Worm (Caenorhabditis elegans): ENCODE measurements around the gene C17G10.7.

DNA sequence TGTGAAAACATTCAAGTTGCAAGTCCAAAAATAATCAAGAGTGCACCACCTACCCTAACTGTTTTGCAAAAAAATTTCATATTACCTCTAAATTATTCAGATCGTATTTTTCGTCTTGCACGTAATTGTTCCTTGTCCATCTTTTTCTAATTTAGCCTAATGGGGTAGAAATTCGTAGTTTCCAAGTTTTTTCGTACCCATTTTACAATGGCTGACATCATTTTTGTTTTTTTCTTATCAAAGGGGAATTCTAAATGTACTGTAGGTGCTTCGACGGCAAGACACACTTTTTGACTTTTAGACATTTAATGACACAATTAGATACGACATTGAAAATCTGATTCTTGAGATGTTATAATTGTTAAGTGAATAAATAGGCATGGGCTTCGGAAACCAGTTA is 3.2 kb downstream of the C17G10.7 start:
- no peak for TF ChIP-seq crh-2 (tag; optimal IDR thresholded peaks at IDR 0.05)
- TF ChIP-seq mab-5 (tag; optimal IDR thresholded peaks at IDR 0.05): no peak
- no peak for TF ChIP-seq C34F6.9 (tag; optimal IDR thresholded peaks at IDR 0.05)

All from whole organism, L2 larva.